Worm (Caenorhabditis elegans): ENCODE data around the gene F57B7.2.

DNA sequence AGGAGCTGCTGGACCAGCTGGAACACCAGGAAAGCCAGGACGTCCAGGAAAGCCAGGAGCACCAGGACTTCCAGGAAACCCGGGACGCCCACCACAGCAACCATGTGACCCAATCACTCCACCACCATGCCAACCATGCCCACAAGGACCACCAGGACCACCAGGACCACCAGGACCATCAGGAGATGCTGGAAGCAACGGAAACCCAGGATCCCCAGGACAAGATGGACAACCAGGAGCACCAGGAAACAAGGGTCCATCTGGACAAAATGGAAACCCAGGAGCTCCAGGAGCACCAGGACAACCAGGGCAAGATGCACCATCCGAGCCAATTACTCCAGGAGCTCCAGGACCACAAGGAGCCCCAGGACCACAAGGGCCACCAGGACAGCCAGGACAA, 41.0 kb upstream of the F57B7.2 start:
- no peak for TF ChIP-seq mep-1 (tag; optimal IDR thresholded peaks at IDR 0.05)
- no peak for TF ChIP-seq nhr-12 (tag; optimal IDR thresholded peaks at IDR 0.05)
- TF ChIP-seq elt-1 (tag; optimal IDR thresholded peaks at IDR 0.05; ENCODE audit: borderline replicate concordance, insufficient read depth), result no peak
- TF ChIP-seq bed-3 (GFP tag; optimal IDR thresholded peaks at IDR 0.05), result no peak
- no peak for TF ChIP-seq pha-4 (tag; optimal IDR thresholded peaks at IDR 0.05)
- TF ChIP-seq lin-13 (tag; optimal IDR thresholded peaks at IDR 0.05), result no peak
- TF ChIP-seq hlh-1 (tag; optimal IDR thresholded peaks at IDR 0.05), result no peak
- TF ChIP-seq snpc-4 (tag; optimal IDR thresholded peaks at IDR 0.05), result no peak
- no peak for TF ChIP-seq drap-1 (GFP tag; optimal IDR thresholded peaks at IDR 0.05)
- no peak for TF ChIP-seq ces-1 (GFP tag; optimal IDR thresholded peaks at IDR 0.05)
- TF ChIP-seq elt-3 (tag; optimal IDR thresholded peaks at IDR 0.05), result no peak
- no peak for TF ChIP-seq nhr-28 (tag; optimal IDR thresholded peaks at IDR 0.05)
- TF ChIP-seq ztf-11 (tag; optimal IDR thresholded peaks at IDR 0.05), result no peak
- TF ChIP-seq unc-62 (GFP tag; optimal IDR thresholded peaks at IDR 0.05), result no peak

All from whole organism, mixed stage, embryonic.